Worm (Caenorhabditis elegans) whole organism, mixed stage, embryonic: ENCODE measurements around the gene ugt-23.

ENCODE experiments used
- ceh-83 ChIP-seq: fragments of 200-800 bp; sonication (Bioruptor generic); optimal IDR thresholded peaks from 2 replicates; lab custom pipeline; 2018; ENCODE audit warnings: mild to moderate bottlenecking, missing genetic modification characterization, missing compliant biosample characterization
- drap-1 ChIP-seq: fragments of 200-800 bp; sonication (Bioruptor generic); optimal IDR thresholded peaks from 3 replicates; lab custom pipeline; 2018; ENCODE audit warnings: mild to moderate bottlenecking, missing genetic modification characterization, missing compliant biosample characterization

DNA sequence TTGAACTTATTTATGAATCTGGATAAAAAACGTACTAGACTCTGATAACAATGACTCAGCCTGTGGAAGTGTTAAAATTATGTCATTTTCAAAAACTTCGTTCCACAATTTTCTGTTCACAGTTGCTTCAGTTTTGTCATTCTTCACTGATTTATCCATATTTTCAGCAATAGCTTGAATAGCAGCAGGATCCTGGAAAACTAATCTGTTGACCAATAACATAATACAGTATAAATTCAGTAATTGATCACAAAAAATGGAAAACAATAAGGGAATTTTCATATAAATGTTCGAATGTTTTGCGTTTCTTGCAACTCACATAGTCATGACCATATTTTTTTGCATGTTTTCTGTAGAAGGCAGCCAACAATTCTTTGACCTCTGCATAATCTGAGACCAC, 23.6 kb upstream of the ugt-23 start:
- TF ChIP-seq ceh-83 (GFP tag; lab: Kevin White, UChicago) (no peak), drap-1 (GFP tag; lab: Kevin White, UChicago) (no peak)
